Worm (Caenorhabditis elegans): Measurements from ENCODE around the gene clec-45.

clec-45 gene

DNA sequence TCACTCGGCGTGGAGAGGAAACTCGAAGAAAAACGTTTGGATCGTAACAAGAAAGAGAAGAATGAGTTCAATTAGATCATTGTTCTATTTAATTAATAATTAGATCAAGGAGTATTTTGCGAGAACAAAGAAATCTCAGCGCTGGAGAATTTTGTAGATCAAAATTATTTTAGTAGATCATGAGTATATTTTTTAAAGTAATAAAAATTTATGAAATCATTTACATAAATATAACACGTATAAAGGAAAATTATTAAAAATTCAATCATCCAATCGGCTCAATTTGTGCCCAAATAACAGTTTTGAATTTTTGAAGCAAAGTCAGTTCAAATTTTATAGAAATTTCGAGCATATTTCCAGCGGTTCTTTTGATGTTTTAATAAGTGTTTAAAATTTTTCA, 13.7 kb upstream of the clec-45 start, which contains the start of gene C50E3.13:
Gene C50E3.13, minus strand, starts transcription at position 101 of the 400 bp plus-strand sequence.
- TF ChIP-seq ceh-82 (tag; optimal IDR thresholded peaks at IDR 0.05) (no peak), sem-4 (tag; optimal IDR thresholded peaks at IDR 0.05) (no peak), mab-5 (tag; optimal IDR thresholded peaks at IDR 0.05) (no peak), nhr-11 (tag; optimal IDR thresholded peaks at IDR 0.05) (no peak), ceh-16 (tag; optimal IDR thresholded peaks at IDR 0.05) (no peak), ZK546.5 (tag; optimal IDR thresholded peaks at IDR 0.05) (no peak)

DNA sequence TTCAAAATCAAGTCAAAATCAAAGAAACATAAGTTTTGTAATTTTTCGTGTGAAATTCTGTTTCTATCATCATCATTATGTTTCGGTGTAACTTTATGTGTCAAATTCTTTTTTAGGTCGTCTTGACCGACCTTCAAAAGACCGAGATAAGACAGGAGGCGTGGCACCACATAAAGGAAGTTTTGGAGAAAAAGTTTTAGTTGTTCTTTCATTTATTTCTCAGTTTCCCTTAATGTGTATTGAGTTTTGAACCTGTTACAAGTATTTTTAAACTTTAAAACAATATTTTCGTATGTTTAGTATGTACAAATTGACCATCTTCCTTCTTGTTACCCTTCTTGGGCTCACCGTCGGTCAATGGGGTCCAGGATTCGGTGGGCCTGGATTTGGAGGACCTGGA, 13.2 kb upstream of the clec-45 start, which contains the start of gene grsp-4:
Gene grsp-4, plus strand, starts transcription at position 301 of the 400 bp plus-strand sequence.
- TF ChIP-seq ztf-4 (tag; optimal IDR thresholded peaks at IDR 0.05), result no peak
- TF ChIP-seq fos-1 (tag; optimal IDR thresholded peaks at IDR 0.05), result no peak
- TF ChIP-seq aly-2 (tag; optimal IDR thresholded peaks at IDR 0.05), result no peak

DNA sequence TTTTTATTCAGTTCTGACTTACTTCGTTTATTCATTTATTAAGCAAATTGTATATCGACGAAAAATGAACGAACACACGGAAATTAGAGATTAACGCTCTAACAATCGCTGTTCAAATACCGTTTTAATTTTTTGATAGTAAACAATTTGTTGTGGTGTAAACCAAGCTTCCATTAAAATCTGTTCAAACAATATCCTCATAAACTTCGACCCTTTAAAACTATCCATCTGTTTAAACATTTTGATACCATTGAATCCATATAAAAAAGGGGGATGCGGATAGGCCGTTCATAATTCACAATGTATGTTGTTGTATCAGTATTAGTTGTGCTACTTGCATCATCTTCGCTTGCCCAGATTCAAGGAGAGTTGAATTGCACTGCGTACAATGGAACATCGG, 11.4 kb upstream of the clec-45 start, which contains the start of gene F07C4.6:
Gene F07C4.6, plus strand, starts transcription at position 301 of the 400 bp plus-strand sequence.
- TF ChIP-seq crh-2 (tag; optimal IDR thresholded peaks at IDR 0.05) (no peak), mdl-1 (tag; optimal IDR thresholded peaks at IDR 0.05) (no peak), nhr-21 (tag; optimal IDR thresholded peaks at IDR 0.05) (peak; percentile 24), mab-5 (tag; optimal IDR thresholded peaks at IDR 0.05) (no peak), unc-55 (GFP tag; optimal IDR thresholded peaks at IDR 0.05) (no peak)

DNA sequence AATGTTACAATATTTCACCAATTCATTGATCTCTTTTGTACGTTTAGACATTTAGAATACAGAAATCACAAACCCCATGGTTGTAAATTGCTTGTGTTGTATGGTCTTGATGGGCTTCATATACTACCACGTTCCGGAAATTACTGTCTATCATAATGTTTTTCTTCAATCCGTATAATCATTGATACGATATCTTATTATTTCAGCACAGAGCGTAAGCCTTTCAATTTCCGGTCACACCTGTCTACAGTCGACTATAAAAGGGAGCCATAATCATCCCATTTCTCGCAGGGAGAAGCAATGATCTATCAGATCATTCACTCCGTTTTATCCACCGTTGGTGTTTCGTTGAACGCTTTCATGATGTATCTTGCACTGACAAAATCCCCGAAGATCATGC, 8.4 kb upstream of the clec-45 start, which contains the start of gene srd-30:
Gene srd-30, plus strand, starts transcription at position 301 of the 400 bp plus-strand sequence.
- TF ChIP-seq fos-1 (tag; optimal IDR thresholded peaks at IDR 0.05) (no peak), alr-1 (tag; optimal IDR thresholded peaks at IDR 0.05) (no peak), egl-27 (tag; optimal IDR thresholded peaks at IDR 0.05) (no peak), elt-1 (tag; optimal IDR thresholded peaks at IDR 0.05) (no peak), dmd-4 (tag; optimal IDR thresholded peaks at IDR 0.05) (no peak), F13H6.1 (tag; optimal IDR thresholded peaks at IDR 0.05) (no peak), unc-55 (GFP tag; optimal IDR thresholded peaks at IDR 0.05) (no peak), lsy-2 (tag; optimal IDR thresholded peaks at IDR 0.05) (no peak), ztf-11 (tag; optimal IDR thresholded peaks at IDR 0.05) (no peak), sma-3 (GFP tag; optimal IDR thresholded peaks at IDR 0.05) (no peak), lin-13 (GFP tag; optimal IDR thresholded peaks at IDR 0.05) (no peak), nhr-10 (tag; optimal IDR thresholded peaks at IDR 0.05) (no peak), mdl-1 (tag; optimal IDR thresholded peaks at IDR 0.05) (no peak), mab-5 (tag; optimal IDR thresholded peaks at IDR 0.05) (no peak), mbf-1 (tag; optimal IDR thresholded peaks at IDR 0.05) (no peak), unc-62 (GFP tag; optimal IDR thresholded peaks at IDR 0.05) (no peak), nhr-11 (tag; optimal IDR thresholded peaks at IDR 0.05) (no peak), unc-39 (tag; optimal IDR thresholded peaks at IDR 0.05) (no peak)

DNA sequence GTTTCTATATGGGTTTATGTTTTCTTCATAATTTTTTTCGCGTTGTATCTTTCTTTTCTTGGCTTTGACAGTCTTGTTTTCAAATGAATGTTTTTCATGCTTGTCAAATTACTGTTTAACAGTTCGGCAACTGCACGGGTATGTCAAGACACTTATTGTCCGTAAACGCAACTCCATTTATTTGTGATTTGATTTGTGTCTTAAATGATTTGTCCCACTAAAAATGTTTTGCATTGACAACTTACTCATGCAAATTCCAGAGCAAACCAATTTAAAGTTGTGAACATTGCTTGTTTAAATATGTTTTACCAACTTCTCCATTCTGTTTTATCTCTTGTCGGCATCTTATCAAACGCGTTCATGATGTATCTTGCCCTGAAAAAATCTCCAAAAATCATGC, 6.2 kb upstream of the clec-45 start, which contains the start of gene srd-25:
Gene srd-25, plus strand, starts transcription at position 301 of the 400 bp plus-strand sequence.
- TF ChIP-seq nhr-237 (tag; optimal IDR thresholded peaks at IDR 0.05) (no peak), ceh-16 (tag; optimal IDR thresholded peaks at IDR 0.05) (no peak), lsy-2 (tag; optimal IDR thresholded peaks at IDR 0.05) (no peak), R02D3.7 (tag; optimal IDR thresholded peaks at IDR 0.05) (no peak)

DNA sequence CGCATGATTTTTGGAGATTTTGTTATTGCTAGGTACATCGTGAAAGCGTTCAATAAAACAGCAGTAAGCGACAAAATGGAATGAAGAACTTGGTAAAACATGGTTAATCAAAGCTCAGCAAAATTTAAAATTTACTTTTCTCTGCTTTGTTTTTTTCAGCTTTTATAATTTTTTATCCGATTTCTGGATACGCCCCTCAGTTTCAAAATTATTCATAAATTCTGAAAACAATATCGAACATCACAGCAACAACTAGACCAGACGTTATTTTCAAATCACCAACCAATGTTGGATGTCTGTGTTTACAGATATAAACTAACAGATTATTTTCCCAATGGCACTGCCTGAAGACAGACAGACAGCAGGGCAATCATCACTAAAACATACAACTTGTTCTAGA, 3.2 kb upstream of the clec-45 start, which contains the start of gene srd-31:
Gene srd-31, minus strand, starts transcription at position 101 of the 400 bp plus-strand sequence.
- TF ChIP-seq dmd-4 (tag; optimal IDR thresholded peaks at IDR 0.05), result no peak
- no peak for TF ChIP-seq ztf-11 (tag; optimal IDR thresholded peaks at IDR 0.05)
- TF ChIP-seq fos-1 (tag; optimal IDR thresholded peaks at IDR 0.05), result no peak
- no peak for TF ChIP-seq zag-1 (tag; optimal IDR thresholded peaks at IDR 0.05)
- no peak for TF ChIP-seq snpc-4 (tag; optimal IDR thresholded peaks at IDR 0.05)
- no peak for TF ChIP-seq sma-9 (GFP tag; optimal IDR thresholded peaks at IDR 0.05)
- TF ChIP-seq sma-9 (tag; optimal IDR thresholded peaks at IDR 0.05), result no peak
- no peak for TF ChIP-seq mbf-1 (tag; optimal IDR thresholded peaks at IDR 0.05)
- no peak for TF ChIP-seq unc-62 (GFP tag; optimal IDR thresholded peaks at IDR 0.05)
- no peak for TF ChIP-seq nhr-77 (tag; optimal IDR thresholded peaks at IDR 0.05)
- no peak for TF ChIP-seq aly-2 (tag; optimal IDR thresholded peaks at IDR 0.05)
- TF ChIP-seq ztf-4 (tag; optimal IDR thresholded peaks at IDR 0.05), result no peak
- no peak for TF ChIP-seq nhr-10 (tag; optimal IDR thresholded peaks at IDR 0.05)
- TF ChIP-seq ceh-16 (tag; optimal IDR thresholded peaks at IDR 0.05), result no peak
- TF ChIP-seq skn-1 (tag; optimal IDR thresholded peaks at IDR 0.05), result no peak
- TF ChIP-seq unc-39 (tag; optimal IDR thresholded peaks at IDR 0.05), result no peak
